Worm (Caenorhabditis elegans) whole organism, L4 larva: Measurements from ENCODE around the gene pbs-1.

Experiments
- dmd-6 ChIP-seq: fragments of 200-800 bp; sonication (Bioruptor generic); IDR thresholded peaks from 2 replicates; pipeline ENCODE4 v1.3.6; 2022; ENCODE audit warnings: missing genetic modification reagents, missing genetic modification characterization, missing compliant biosample characterization
- dmd-9 ChIP-seq: fragments of 200-800 bp; sonication (Bioruptor generic); IDR thresholded peaks from 2 replicates; pipeline ENCODE4 v1.3.6; 2022; ENCODE audit warnings: missing genetic modification reagents, missing genetic modification characterization, missing compliant biosample characterization
- egl-27 ChIP-seq: sonication (generic microtip); optimal IDR thresholded peaks from 3 replicates; lab custom pipeline; 2017; ENCODE audit warnings: missing biosample characterization, missing genetic modification reagents, missing genetic modification characterization
- lin-39 ChIP-seq: fragments of 150-350 bp; optimal IDR thresholded peaks from 2 replicates; lab custom pipeline; 2014; ENCODE audit warnings: missing biosample characterization, missing genetic modification reagents, missing genetic modification characterization
- lsy-2 ChIP-seq, 2 experiments: fragments of 150-350 bp in 1 of 2; sonication (generic microtip) in 1 of 2; optimal IDR thresholded peaks; 2 replicates each; lab custom pipeline; 2014 to 2017; ENCODE audit warnings: missing biosample characterization in 2 of 2, missing genetic modification characterization in 2 of 2
- madf-9 ChIP-seq: fragments of 200-800 bp; sonication (Bioruptor generic); conservative IDR thresholded peaks from 2 replicates; pipeline ENCODE4 v1.3.6; 2022; ENCODE audit warnings: missing genetic modification reagents, missing genetic modification characterization, missing compliant biosample characterization
- nhr-10 ChIP-seq: fragments of 150-350 bp; optimal IDR thresholded peaks from 2 replicates; lab custom pipeline; 2014; ENCODE audit warnings: missing biosample characterization, missing genetic modification characterization
- nhr-102 ChIP-seq: sonication (generic microtip); optimal IDR thresholded peaks from 2 replicates; lab custom pipeline; 2016; ENCODE audit warnings: mild to moderate bottlenecking, missing genetic modification characterization, moderate library complexity, missing compliant biosample characterization
- nhr-11 ChIP-seq: fragments of 150-350 bp; optimal IDR thresholded peaks from 2 replicates; lab custom pipeline; 2014; ENCODE audit warnings: missing biosample characterization, missing genetic modification characterization
- nhr-28 ChIP-seq: fragments of 150-350 bp; optimal IDR thresholded peaks from 2 replicates; lab custom pipeline; 2014; ENCODE audit warnings: missing biosample characterization, missing genetic modification characterization
- ztf-7 ChIP-seq: fragments of 150-350 bp; optimal IDR thresholded peaks from 2 replicates; lab custom pipeline; 2014; ENCODE audit warnings: missing biosample characterization, missing genetic modification characterization

- TF ChIP-seq nhr-11 (tag; lab: Kevin White, UChicago) (no peak), dmd-6 (GFP tag; lab: Robert Waterston, UW) (no peak), ztf-7 (tag; lab: Kevin White, UChicago) (no peak), madf-9 (GFP tag; lab: Robert Waterston, UW) (no peak), lsy-2 (tag; optimal IDR thresholded peaks at IDR 0.05; lab: Kevin White, UChicago) (no peak), nhr-28 (tag; lab: Kevin White, UChicago) (no peak), lin-39 (tag; lab: Kevin White, UChicago) (no peak), dmd-9 (no peak), nhr-102 (tag; lab: Kevin White, UChicago) (no peak), egl-27 (tag; lab: Kevin White, UChicago) (no peak), nhr-10 (tag; lab: Kevin White, UChicago) (no peak)
Measured at ce11 chrIV:1721610-1722009, 12.1 kb upstream of the pbs-1 start.
